Worm (Caenorhabditis elegans) whole organism, L3 larva: ENCODE data around the gene C36E8.6.

Experiments
- R02D3.7 ChIP-seq: fragments of 150-350 bp; optimal IDR thresholded peaks from 2 replicates; lab custom pipeline; 2014; ENCODE audit warnings: missing biosample characterization, missing genetic modification characterization
- ZK546.5 ChIP-seq: sonication (generic microtip); optimal IDR thresholded peaks from 2 replicates; lab custom pipeline; 2017; ENCODE audit warnings: missing biosample characterization, missing genetic modification characterization
- aly-2 ChIP-seq: fragments of 150-350 bp; optimal IDR thresholded peaks from 2 replicates; lab custom pipeline; 2014; ENCODE audit warnings: missing biosample characterization, missing genetic modification characterization
- ama-1 ChIP-seq: fragments of 150-350 bp; optimal IDR thresholded peaks from 2 replicates; lab custom pipeline; 2018
- ceh-16 ChIP-seq: sonication (generic microtip); optimal IDR thresholded peaks from 2 replicates; lab custom pipeline; 2017; ENCODE audit warnings: missing biosample characterization, missing genetic modification characterization
- ceh-28 ChIP-seq: fragments of 150-350 bp; optimal IDR thresholded peaks from 2 replicates; lab custom pipeline; 2014; ENCODE audit warnings: missing biosample characterization, missing genetic modification reagents, missing genetic modification characterization
- ceh-9 ChIP-seq: sonication (generic microtip); optimal IDR thresholded peaks from 2 replicates; lab custom pipeline; 2018; ENCODE audit warnings: missing biosample characterization, missing genetic modification characterization
- daf-12 ChIP-seq: fragments of 150-350 bp; optimal IDR thresholded peaks from 2 replicates; lab custom pipeline; 2014; ENCODE audit warnings: missing biosample characterization, missing genetic modification reagents, missing genetic modification characterization
- egl-27 ChIP-seq: sonication (generic microtip); optimal IDR thresholded peaks from 4 replicates; lab custom pipeline; 2017; ENCODE audit warnings: missing biosample characterization, missing genetic modification reagents, missing genetic modification characterization
- elt-2 ChIP-seq: sonication (generic microtip); optimal IDR thresholded peaks from 2 replicates; lab custom pipeline; 2016; ENCODE audit warnings: missing genetic modification reagents, mild to moderate bottlenecking, missing genetic modification characterization, missing compliant biosample characterization
- elt-3 ChIP-seq, 3 experiments: fragments of 150-350 bp in 1 of 3; sonication (generic microtip) in 2 of 3; optimal IDR thresholded peaks; 2 replicates in 2 of 3; 4 replicates in 1 of 3; lab custom pipeline; 2014 to 2017; ENCODE audit warnings: missing biosample characterization in 3 of 3, missing genetic modification characterization in 3 of 3
- eor-1 ChIP-seq, 2 experiments: fragments of 150-350 bp; optimal IDR thresholded peaks; 2 replicates each; lab custom pipeline; 2014 to 2018; ENCODE audit warnings: missing biosample characterization in 2 of 2, missing genetic modification characterization in 2 of 2
- fkh-10 ChIP-seq: sonication (generic microtip); optimal IDR thresholded peaks from 2 replicates; lab custom pipeline; 2017; ENCODE audit warnings: missing biosample characterization, missing genetic modification reagents, missing genetic modification characterization
- fos-1 ChIP-seq: fragments of 150-350 bp; optimal IDR thresholded peaks from 2 replicates; lab custom pipeline; 2014; ENCODE audit warnings: missing biosample characterization, missing genetic modification characterization
- hmg-11 ChIP-seq: sonication (generic microtip); optimal IDR thresholded peaks from 2 replicates; lab custom pipeline; 2016; ENCODE audit warnings: missing genetic modification characterization, missing compliant biosample characterization
- lin-15B ChIP-seq: fragments of 150-350 bp; optimal IDR thresholded peaks from 2 replicates; lab custom pipeline; 2014; ENCODE audit warnings: missing biosample characterization, missing genetic modification characterization
- lin-39 ChIP-seq: fragments of 150-350 bp; optimal IDR thresholded peaks from 2 replicates; lab custom pipeline; 2018; ENCODE audit warnings: missing biosample characterization, missing genetic modification reagents, missing genetic modification characterization
- lsy-12 ChIP-seq: sonication (generic microtip); optimal IDR thresholded peaks from 2 replicates; lab custom pipeline; 2016; ENCODE audit warnings: mild to moderate bottlenecking, missing genetic modification characterization, missing compliant biosample characterization
- mdl-1 ChIP-seq: fragments of 150-350 bp; optimal IDR thresholded peaks from 2 replicates; lab custom pipeline; 2014; ENCODE audit warnings: missing biosample characterization, missing genetic modification characterization
- mml-1 ChIP-seq: fragments of 150-350 bp; sonication (generic microtip); optimal IDR thresholded peaks from 3 replicates; lab custom pipeline; 2014; ENCODE audit warnings: missing biosample characterization, missing genetic modification characterization
- nfya-1 ChIP-seq: sonication (generic microtip); optimal IDR thresholded peaks from 2 replicates; lab custom pipeline; 2017; ENCODE audit warnings: missing genetic modification characterization, mild to moderate bottlenecking, missing compliant biosample characterization, antibody characterized with exemption, moderate library complexity; ENCODE audit not compliant: insufficient read depth
- nhr-11 ChIP-seq: fragments of 150-350 bp; optimal IDR thresholded peaks from 2 replicates; lab custom pipeline; 2014; ENCODE audit warnings: missing biosample characterization, missing genetic modification characterization
- nhr-12 ChIP-seq: fragments of 150-350 bp; optimal IDR thresholded peaks from 2 replicates; lab custom pipeline; 2014; ENCODE audit warnings: missing biosample characterization, missing genetic modification characterization
- nhr-23 ChIP-seq: fragments of 150-350 bp; optimal IDR thresholded peaks from 2 replicates; lab custom pipeline; 2014; ENCODE audit warnings: missing biosample characterization, missing genetic modification reagents, missing genetic modification characterization
- nhr-237 ChIP-seq: fragments of 150-350 bp; optimal IDR thresholded peaks from 2 replicates; lab custom pipeline; 2014; ENCODE audit warnings: missing biosample characterization, missing genetic modification characterization
- nhr-25 ChIP-seq: sonication (generic microtip); optimal IDR thresholded peaks from 2 replicates; lab custom pipeline; 2017; ENCODE audit warnings: missing biosample characterization, missing genetic modification characterization
- nhr-28 ChIP-seq: fragments of 150-350 bp; optimal IDR thresholded peaks from 2 replicates; lab custom pipeline; 2014; ENCODE audit warnings: missing biosample characterization, missing genetic modification characterization
- nhr-67 ChIP-seq: fragments of 150-350 bp; optimal IDR thresholded peaks from 2 replicates; lab custom pipeline; 2014; ENCODE audit warnings: missing biosample characterization, missing genetic modification characterization
- nhr-77 ChIP-seq: fragments of 150-350 bp; optimal IDR thresholded peaks from 2 replicates; lab custom pipeline; 2014; ENCODE audit warnings: missing biosample characterization, missing genetic modification characterization
- pha-4 ChIP-seq: fragments of 150-350 bp; optimal IDR thresholded peaks from 2 replicates; lab custom pipeline; 2014; ENCODE audit warnings: missing biosample characterization, missing genetic modification reagents, missing genetic modification characterization
- pqm-1 ChIP-seq: fragments of 150-350 bp; optimal IDR thresholded peaks from 2 replicates; lab custom pipeline; 2017; ENCODE audit warnings: missing biosample characterization, missing genetic modification characterization, inconsistent platforms
- sea-2 ChIP-seq: fragments of 150-350 bp; sonication (generic microtip); optimal IDR thresholded peaks from 4 replicates; lab custom pipeline; 2014; ENCODE audit warnings: missing biosample characterization, missing genetic modification reagents, missing genetic modification characterization
- snpc-4 ChIP-seq: fragments of 150-350 bp; optimal IDR thresholded peaks from 2 replicates; lab custom pipeline; 2014; ENCODE audit warnings: missing biosample characterization, missing genetic modification characterization
- tbx-2 ChIP-seq: sonication (generic microtip); optimal IDR thresholded peaks from 2 replicates; lab custom pipeline; 2016; ENCODE audit warnings: mild to moderate bottlenecking, missing genetic modification characterization, missing compliant biosample characterization
- unc-39 ChIP-seq: sonication (generic microtip); optimal IDR thresholded peaks from 4 replicates; lab custom pipeline; 2017; ENCODE audit warnings: missing biosample characterization, missing genetic modification characterization
- unc-62 ChIP-seq: fragments of 150-350 bp; sonication (generic microtip); optimal IDR thresholded peaks from 4 replicates; lab custom pipeline; 2014; ENCODE audit warnings: missing biosample characterization, missing genetic modification reagents, missing genetic modification characterization
- ztf-4 ChIP-seq: fragments of 150-350 bp; optimal IDR thresholded peaks from 2 replicates; lab custom pipeline; 2014; ENCODE audit warnings: missing biosample characterization, missing genetic modification characterization

The C36E8.6 gene

ce11 chrIII:4017527-4017926, 29.7 kb downstream of the C36E8.6 start, which contains the start of gene tbb-2:
Gene tbb-2 (minus strand): TSS chrIII:4017627.
- TF ChIP-seq fkh-10 (GFP tag; lab: Kevin White, UChicago) (no peak), unc-39 (tag; lab: Kevin White, UChicago) (no peak), sea-2 (GFP tag; lab: Kevin White, UChicago) (no peak), ztf-4 (tag; lab: Kevin White, UChicago) (no peak), ceh-9 (tag; lab: Kevin White, UChicago) (no peak), R02D3.7 (tag; lab: Kevin White, UChicago) (no peak), tbx-2 (tag; lab: Kevin White, UChicago) (no peak), unc-62 (GFP tag; lab: Kevin White, UChicago) (no peak), mml-1 (tag; lab: Kevin White, UChicago) (no peak), elt-2 (tag; lab: Kevin White, UChicago) (no peak), lsy-12 (tag; lab: Kevin White, UChicago) (no peak), lin-15B (tag; lab: Kevin White, UChicago) (no peak), nhr-67 (no peak), ZK546.5 (no peak), nhr-11 (tag; lab: Kevin White, UChicago) (no peak)

ce11 chrIII:4018095-4018498, 30.2 kb downstream of the C36E8.6 start:
- TF ChIP-seq ceh-16 (tag; lab: Kevin White, UChicago) (no peak), nhr-12 (tag; lab: Kevin White, UChicago) (no peak), egl-27 (no peak), nhr-67 (no peak), tbx-2 (tag; lab: Kevin White, UChicago) (peak; percentile 2), hmg-11 (tag; lab: Kevin White, UChicago) (peak; percentile 67), unc-39 (tag; lab: Kevin White, UChicago) (no peak), ama-1 (lab: Kevin White, UChicago) (peak; percentile 70), R02D3.7 (tag; lab: Kevin White, UChicago) (peak; percentile 25), elt-3 (tag; optimal IDR thresholded peaks at IDR 0.05; lab: Kevin White, UChicago) (peak in 1 of 3 experiments; percentile 59), lin-15B (tag; lab: Kevin White, UChicago) (peak; percentile 47), aly-2 (tag; lab: Kevin White, UChicago) (no peak), sea-2 (GFP tag; lab: Kevin White, UChicago) (peak; percentile 63), nhr-11 (tag; lab: Kevin White, UChicago) (peak; percentile 66), fkh-10 (GFP tag; lab: Kevin White, UChicago) (peak; percentile 63), daf-12 (no peak), nfya-1 (tag; lab: Kevin White, UChicago) (peak; percentile 85), ZK546.5 (no peak), nhr-77 (tag; lab: Kevin White, UChicago) (no peak), snpc-4 (tag; lab: Kevin White, UChicago) (peak; percentile 49), unc-62 (GFP tag; lab: Kevin White, UChicago) (peak; percentile 7), eor-1 (tag; optimal IDR thresholded peaks at IDR 0.05; lab: Kevin White, UChicago) (no peak), nhr-23 (tag; lab: Kevin White, UChicago) (peak; percentile 22), ceh-28 (tag; lab: Kevin White, UChicago) (peak; percentile 68), lin-39 (tag; lab: Kevin White, UChicago) (peak; percentile 94)
- TF ChIP-seq, all 47 proteins: peak for 15

ce11 chrIII:4018591-4019580, 31.0 kb downstream of the C36E8.6 start:
- TF ChIP-seq unc-39 (tag; lab: Kevin White, UChicago) (no peak), lin-15B (tag; lab: Kevin White, UChicago) (no peak), pha-4 (peak; percentile 17), fos-1 (tag; lab: Kevin White, UChicago) (no peak), unc-62 (GFP tag; lab: Kevin White, UChicago) (no peak), elt-2 (tag; lab: Kevin White, UChicago) (peak; percentile 80), nhr-237 (tag; lab: Kevin White, UChicago) (no peak), mdl-1 (tag; lab: Kevin White, UChicago) (no peak), mml-1 (tag; lab: Kevin White, UChicago) (no peak), nhr-28 (no peak), eor-1 (tag; optimal IDR thresholded peaks at IDR 0.05; lab: Kevin White, UChicago) (no peak), nhr-25 (tag; lab: Kevin White, UChicago) (peak; percentile 31), nfya-1 (tag; lab: Kevin White, UChicago) (peak; percentile 63), daf-12 (no peak), hmg-11 (tag; lab: Kevin White, UChicago) (no peak), ztf-4 (tag; lab: Kevin White, UChicago) (no peak), nhr-77 (tag; lab: Kevin White, UChicago) (no peak), lin-39 (tag; lab: Kevin White, UChicago) (peak; percentile 81), ceh-9 (tag; lab: Kevin White, UChicago) (no peak), aly-2 (tag; lab: Kevin White, UChicago) (no peak), ZK546.5 (no peak), ceh-28 (tag; lab: Kevin White, UChicago) (no peak), nhr-67 (no peak), snpc-4 (tag; lab: Kevin White, UChicago) (peak; percentile 42), nhr-23 (tag; lab: Kevin White, UChicago) (peak; percentile 6), pqm-1 (peak; percentile 57)
